Fruit fly (Drosophila melanogaster): Measurements from ENCODE around the gene CG33270.

CG33270 gene

DNA sequence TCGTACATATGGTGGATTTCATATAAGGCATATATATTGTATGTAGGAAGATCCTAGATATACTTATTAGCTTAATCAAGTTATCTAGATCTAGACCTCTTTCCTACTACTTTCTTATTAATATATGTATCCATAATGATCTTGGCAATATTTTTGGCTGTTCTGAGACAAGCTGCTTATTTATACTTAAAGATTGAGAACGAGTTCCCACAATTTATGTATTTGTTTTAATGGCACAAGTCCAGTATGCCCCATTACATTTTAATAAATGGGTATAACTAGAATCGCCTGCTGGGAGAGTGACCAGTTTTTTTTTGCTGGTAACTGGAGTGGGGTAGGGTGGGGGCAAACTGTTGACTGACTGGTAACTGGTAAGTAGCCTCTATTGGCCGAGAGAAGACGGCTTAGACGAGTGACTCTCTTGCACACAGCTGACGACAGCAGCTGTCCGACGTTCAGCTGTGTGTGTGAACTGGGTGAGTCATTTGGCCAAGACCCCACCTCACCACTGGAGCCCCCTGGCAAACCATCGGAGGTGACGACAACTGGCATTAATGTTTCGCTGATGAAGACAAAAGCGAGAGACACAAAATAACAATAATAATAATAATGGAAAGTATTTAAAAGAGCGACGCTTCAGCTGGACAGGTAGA, 41.5 kb downstream of the CG33270 start (continued):
- TF ChIP-seq Vsx1 (GFP tag; optimal IDR thresholded peaks at IDR 0.05) = peak; percentile 14
- no peak for TF ChIP-seq sima (GFP tag; optimal IDR thresholded peaks at IDR 0.05)
- peak; percentile 33 for TF ChIP-seq CG2120 (GFP tag; optimal IDR thresholded peaks at IDR 0.05)
- TF ChIP-seq sens (GFP tag) = peak; percentile 3
- no peak for TF ChIP-seq YL-1 (GFP tag; optimal IDR thresholded peaks at IDR 0.05)
- no peak for TF ChIP-seq CG15011 (GFP tag; optimal IDR thresholded peaks at IDR 0.05)
- peak; percentile 52 for TF ChIP-seq kni (GFP tag; optimal IDR thresholded peaks at IDR 0.05)
- no peak for TF ChIP-seq Hand (GFP tag; optimal IDR thresholded peaks at IDR 0.05)
- 0 out of 2 replicates have a peak, but pooled peaks have one; percentile 9 for TF ChIP-seq CG32532 (GFP tag; IDR thresholded peaks at IDR 0.05)
- no peak for TF ChIP-seq sob (GFP tag; IDR thresholded peaks at IDR 0.05)
- peak; percentile 15 for TF ChIP-seq gem (tag; optimal IDR thresholded peaks at IDR 0.05)
- TF ChIP-seq D19B (GFP tag; optimal IDR thresholded peaks at IDR 0.05) = peak; percentile 74
- TF ChIP-seq CG13894 (tag; optimal IDR thresholded peaks at IDR 0.05) = peak; percentile 36
- peak; percentile 38 for TF ChIP-seq CG12769 (tag; optimal IDR thresholded peaks at IDR 0.05)
- no peak for TF ChIP-seq CG6854 (GFP tag; optimal IDR thresholded peaks at IDR 0.05)
- no peak for TF ChIP-seq unpg (GFP tag; optimal IDR thresholded peaks at IDR 0.05)
- TF ChIP-seq B-H2 (GFP tag; optimal IDR thresholded peaks at IDR 0.05) = no peak
- peak; percentile 10; the same call in 1 of the 2 replicates for TF ChIP-seq CG9932 (GFP tag; IDR thresholded peaks at IDR 0.05)
- TF ChIP-seq ac (GFP tag; optimal IDR thresholded peaks at IDR 0.05) = no peak
- TF ChIP-seq NFAT (GFP tag; IDR thresholded peaks at IDR 0.05) = peak; percentile 47
- no peak for TF ChIP-seq CG2712 (tag; optimal IDR thresholded peaks at IDR 0.05)
- TF ChIP-seq CG4707 (GFP tag; optimal IDR thresholded peaks at IDR 0.05) = no peak

DNA sequence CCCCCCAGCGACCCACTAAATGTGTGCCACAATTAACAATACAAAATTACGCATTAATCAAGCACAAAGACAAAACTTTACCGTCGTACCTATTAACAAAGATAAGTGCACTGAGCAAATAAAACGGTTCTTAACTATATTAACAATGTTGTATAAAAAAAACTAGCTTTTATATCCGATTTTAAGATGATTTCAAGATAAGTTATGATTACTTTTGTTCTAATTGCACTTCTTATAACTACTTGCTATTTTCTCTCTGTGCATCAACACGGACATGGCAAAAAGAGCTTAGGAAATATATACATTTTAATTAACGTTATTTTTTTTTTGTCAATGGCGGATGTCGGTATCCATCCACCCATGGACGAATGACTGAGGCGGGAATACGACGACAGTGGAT, 42.3 kb downstream of the CG33270 start:
- TF ChIP-seq CG13296 (GFP tag; optimal IDR thresholded peaks at IDR 0.05) (peak; percentile 24), Pdp1 (GFP tag; optimal IDR thresholded peaks at IDR 0.05) (peak in 1 of 2 experiments; percentile 0), CG10274 (GFP tag; optimal IDR thresholded peaks at IDR 0.05) (no peak), gce (GFP tag; IDR thresholded peaks at IDR 0.05) (no peak), hkb (optimal IDR thresholded peaks at IDR 0.05) (no peak), hkb (GFP tag; IDR thresholded peaks at IDR 0.05) (peak; percentile 60; the same call in 1 of the 2 replicates), slbo (GFP tag; IDR thresholded peaks at IDR 0.05) (peak; percentile 49; the same call in 1 of the 2 replicates), sisA (GFP tag; IDR thresholded peaks at IDR 0.05) (peak; percentile 43), MESR4 (GFP tag; optimal IDR thresholded peaks at IDR 0.05) (no peak), CG2120 (GFP tag; optimal IDR thresholded peaks at IDR 0.05) (peak; percentile 7), prd (optimal IDR thresholded peaks at IDR 0.05) (no peak), prd (GFP tag; IDR thresholded peaks at IDR 0.05) (peak; percentile 39; the same call in 2 of the 3 replicates), Oli (tag; optimal IDR thresholded peaks at IDR 0.05) (peak; percentile 25), ase (GFP tag; IDR thresholded peaks at IDR 0.05) (no peak), B-H1 (GFP tag; IDR thresholded peaks at IDR 0.05) (0 out of 3 replicates have a peak, but pooled peaks have one; percentile 25), CG6689 (GFP tag; IDR thresholded peaks at IDR 0.05) (peak; percentile 34; the same call in 1 of the 2 replicates), lmd (GFP tag; IDR thresholded peaks at IDR 0.05) (peak; percentile 41; the same call in 1 of the 2 replicates), fd96Cb (tag; optimal IDR thresholded peaks at IDR 0.05) (peak; percentile 17), CG18599 (GFP tag; optimal IDR thresholded peaks at IDR 0.05) (peak; percentile 29), Gug (GFP tag; IDR thresholded peaks at IDR 0.05) (0 out of 4 replicates have a peak, but pooled peaks have one; percentile 16), ci (GFP tag; IDR thresholded peaks at IDR 0.05) (peak; percentile 61; the same call in 2 of the 3 replicates), CG9215 (GFP tag; IDR thresholded peaks at IDR 0.05) (no peak), seq (GFP tag; IDR thresholded peaks at IDR 0.05) (peak; percentile 56; the same call in 1 of the 2 replicates), Ptx1 (GFP tag; IDR thresholded peaks at IDR 0.05) (peak; percentile 54), hb (GFP tag; IDR thresholded peaks at IDR 0.05; ENCODE audit: partially characterized antibody) (no peak), CG12391 (tag; optimal IDR thresholded peaks at IDR 0.05) (peak; percentile 19), Ada2b (GFP tag; IDR thresholded peaks at IDR 0.05) (peak; percentile 72), CG4730 (GFP tag; IDR thresholded peaks at IDR 0.05) (no peak), CG6791 (GFP tag; IDR thresholded peaks at IDR 0.05; ENCODE audit: partially characterized antibody) (no peak)

Data from whole organism, embryonic.